Fruit fly (Drosophila melanogaster): ENCODE results near the gene CG13950.

CG13950 gene

dm6 chr2L:827516-828362 is 32.3 kb upstream of the CG13950 start (continued):
- TF ChIP-seq cwo (GFP tag; optimal IDR thresholded peaks at IDR 0.05) (peak; percentile 26), chm (GFP tag; IDR thresholded peaks at IDR 0.05) (no peak), unpg (GFP tag; optimal IDR thresholded peaks at IDR 0.05) (peak; percentile 42), CG1647 (GFP tag; optimal IDR thresholded peaks at IDR 0.05) (no peak), Deaf1 (tag; optimal IDR thresholded peaks at IDR 0.05) (no peak), prd (optimal IDR thresholded peaks at IDR 0.05) (no peak), prd (GFP tag; IDR thresholded peaks at IDR 0.05) (peak; percentile 21; the same call in 1 of the 3 replicates), CG10321 (GFP tag; IDR thresholded peaks at IDR 0.05) (no peak), CG12942 (GFP tag; optimal IDR thresholded peaks at IDR 0.05) (peak; percentile 47), ATbp (GFP tag; optimal IDR thresholded peaks at IDR 0.05) (peak; percentile 84), CG3847 (GFP tag; IDR thresholded peaks at IDR 0.05) (no peak), CG18476 (GFP tag; optimal IDR thresholded peaks at IDR 0.05) (no peak), CG15479 (GFP tag; optimal IDR thresholded peaks at IDR 0.05) (peak; percentile 42), CG1602 (GFP tag; optimal IDR thresholded peaks at IDR 0.05) (peak; percentile 49), CoRest (tag; optimal IDR thresholded peaks at IDR 0.05) (peak; percentile 29), CG6791 (GFP tag; IDR thresholded peaks at IDR 0.05; ENCODE audit: partially characterized antibody) (no peak), CG32767 (GFP tag; IDR thresholded peaks at IDR 0.05) (peak; percentile 27; the same call in 1 of the 2 replicates), Ets97D (GFP tag; optimal IDR thresholded peaks at IDR 0.05) (no peak), sug (tag; optimal IDR thresholded peaks at IDR 0.05) (peak; percentile 13), esg (GFP tag; conservative IDR thresholded peaks at IDR 0.05) (0 out of 2 replicates have a peak, but pooled peaks have one; percentile 15), Kr (GFP tag; optimal IDR thresholded peaks at IDR 0.05) (peak; percentile 27), tap (tag; optimal IDR thresholded peaks at IDR 0.05) (peak; percentile 44), CG6272 (GFP tag; IDR thresholded peaks at IDR 0.05) (no peak), cas (GFP tag; IDR thresholded peaks at IDR 0.05) (no peak), grau (tag; optimal IDR thresholded peaks at IDR 0.05) (peak; percentile 18), Mes4 (GFP tag; optimal IDR thresholded peaks at IDR 0.05) (peak; percentile 18), CG12155 (GFP tag; optimal IDR thresholded peaks at IDR 0.05) (no peak), CG8359 (GFP tag; optimal IDR thresholded peaks at IDR 0.05; ENCODE audit: borderline replicate concordance) (no peak), dmrt11E (tag; optimal IDR thresholded peaks at IDR 0.05) (peak; percentile 55), Ets65A (GFP tag) (no peak), CG9797 (GFP tag; optimal IDR thresholded peaks at IDR 0.05) (no peak), Xbp1 (GFP tag; optimal IDR thresholded peaks at IDR 0.05) (peak; percentile 60), CG2199 (GFP tag; IDR thresholded peaks at IDR 0.05) (peak; percentile 31; the same call in 1 of the 3 replicates), exex (tag; optimal IDR thresholded peaks at IDR 0.05) (peak; percentile 61), CG6689 (GFP tag; IDR thresholded peaks at IDR 0.05) (0 out of 2 replicates have a peak, but pooled peaks have one; percentile 4), CG32772 (GFP tag; IDR thresholded peaks at IDR 0.05) (no peak; the same call in 1 of the 2 replicates), CG12391 (tag; optimal IDR thresholded peaks at IDR 0.05) (peak; percentile 74), org-1 (GFP tag; optimal IDR thresholded peaks at IDR 0.05) (peak; percentile 46), CG12299 (tag; optimal IDR thresholded peaks at IDR 0.05) (peak; percentile 26), Bdp1 (GFP tag; optimal IDR thresholded peaks at IDR 0.05) (peak; percentile 7), C15 (GFP tag; IDR thresholded peaks at IDR 0.05) (no peak), CG3163 (GFP tag; optimal IDR thresholded peaks at IDR 0.05) (no peak), sd (tag; optimal IDR thresholded peaks at IDR 0.05) (no peak), sc (optimal IDR thresholded peaks at IDR 0.05) (no peak), sc (GFP tag; optimal IDR thresholded peaks at IDR 0.05) (peak; percentile 69), Ssrp (tag; optimal IDR thresholded peaks at IDR 0.05) (peak; percentile 48), kni (GFP tag; optimal IDR thresholded peaks at IDR 0.05) (peak; percentile 15), CHES-1-like (GFP tag; optimal IDR thresholded peaks at IDR 0.05) (no peak), fd96Cb (tag; optimal IDR thresholded peaks at IDR 0.05) (peak; percentile 39)

Data from whole organism, embryonic.